Fruit fly (Drosophila melanogaster) whole organism, embryonic: ENCODE results near the gene CG1024.
A peak's percentile ranks its signal among the peaks of the same experiment; 100 is the strongest.

Experiments
- Atf6 ChIP-seq: fragments of 200-800 bp; sonication (Bioruptor generic); IDR thresholded peaks from 2 replicates; pipeline ENCODE4 v1.3.6; 2022; ENCODE audit warnings: missing biosample characterization, missing genetic modification characterization
- Blimp-1 ChIP-seq: fragments of 200-800 bp; sonication (Bioruptor generic); optimal IDR thresholded peaks from 3 replicates; lab custom pipeline; 2018; ENCODE audit warnings: missing biosample characterization, missing genetic modification characterization, mild to moderate bottlenecking, moderate library complexity, missing genetic modification reagents
- BtbVII ChIP-seq: fragments of 200-800 bp; sonication (Bioruptor generic); optimal IDR thresholded peaks from 3 replicates; lab custom pipeline; 2017; ENCODE audit warnings: missing biosample characterization, mild to moderate bottlenecking, missing genetic modification characterization
- CG10366 ChIP-seq: fragments of 200-800 bp; sonication (Bioruptor generic); IDR thresholded peaks from 2 replicates; pipeline ENCODE4 v1.3.6; 2022; ENCODE audit warnings: missing biosample characterization, missing genetic modification characterization
- CG11504 ChIP-seq: fragments of 200-800 bp; sonication (Bioruptor generic); optimal IDR thresholded peaks from 3 replicates; lab custom pipeline; 2019; ENCODE audit warnings: missing biosample characterization, mild to moderate bottlenecking, missing genetic modification characterization, moderate library complexity
- CG11560 ChIP-seq: fragments of 200-800 bp; sonication (Bioruptor generic); IDR thresholded peaks from 3 replicates; pipeline ENCODE4 v1.3.6; 2022; ENCODE audit warnings: missing biosample characterization, missing genetic modification characterization
- CG12236 ChIP-seq: fragments of 200-800 bp; sonication (Bioruptor generic); optimal IDR thresholded peaks from 2 replicates; lab custom pipeline; 2016; ENCODE audit warnings: missing biosample characterization, missing genetic modification characterization
- CG12299 ChIP-seq: fragments of 200-800 bp; sonication (Bioruptor generic); optimal IDR thresholded peaks from 2 replicates; lab custom pipeline; 2018; ENCODE audit warnings: missing biosample characterization, mild to moderate bottlenecking, missing genetic modification characterization
- CG13287 ChIP-seq: fragments of 200-800 bp; sonication (Bioruptor generic); IDR thresholded peaks from 2 replicates; pipeline ENCODE4 v1.3.6; 2022; ENCODE audit warnings: missing biosample characterization, missing genetic modification characterization; ENCODE audit not compliant: partially characterized antibody
- CG13624 ChIP-seq: fragments of 200-800 bp; sonication (Bioruptor generic); optimal IDR thresholded peaks from 2 replicates; lab custom pipeline; 2016; ENCODE audit warnings: missing biosample characterization, missing genetic modification characterization
- CG15479 ChIP-seq: fragments of 200-800 bp; sonication (Bioruptor generic); optimal IDR thresholded peaks from 3 replicates; lab custom pipeline; 2019; ENCODE audit warnings: missing biosample characterization, mild to moderate bottlenecking, missing genetic modification characterization, moderate library complexity
- CG16779 ChIP-seq: fragments of 200-800 bp; sonication (Bioruptor generic); IDR thresholded peaks from 2 replicates; pipeline ENCODE4 v1.3.6; 2022; ENCODE audit warnings: missing biosample characterization, missing genetic modification characterization
- CG17359 ChIP-seq: fragments of 200-800 bp; sonication (Bioruptor generic); optimal IDR thresholded peaks from 3 replicates; lab custom pipeline; 2018; ENCODE audit warnings: missing biosample characterization, mild to moderate bottlenecking, missing genetic modification characterization, moderate library complexity
- CG17568 ChIP-seq: fragments of 200-800 bp; sonication (Bioruptor generic); optimal IDR thresholded peaks from 2 replicates; lab custom pipeline; 2018; ENCODE audit warnings: missing biosample characterization, mild to moderate bottlenecking, missing genetic modification characterization, moderate library complexity
- CG2712 ChIP-seq: fragments of 200-800 bp; optimal IDR thresholded peaks from 3 replicates; lab custom pipeline; 2019; ENCODE audit warnings: missing biosample characterization, mild to moderate bottlenecking, missing genetic modification characterization, moderate library complexity
- CG31224 ChIP-seq: fragments of 200-800 bp; sonication (Bioruptor generic); IDR thresholded peaks from 2 replicates; pipeline ENCODE4 v1.3.6; 2022; ENCODE audit warnings: missing biosample characterization, missing genetic modification characterization
- CG3281 ChIP-seq: fragments of 200-800 bp; sonication (Bioruptor generic); optimal IDR thresholded peaks from 3 replicates; lab custom pipeline; 2017; ENCODE audit warnings: missing biosample characterization, mild to moderate bottlenecking, missing genetic modification characterization
- CG34224 ChIP-seq: fragments of 200-800 bp; sonication (Bioruptor generic); IDR thresholded peaks from 3 replicates; pipeline ENCODE4 v1.3.6; 2022; ENCODE audit warnings: missing biosample characterization, missing genetic modification characterization; ENCODE audit not compliant: partially characterized antibody
- CG42726 ChIP-seq: fragments of 200-800 bp; sonication (Bioruptor generic); IDR thresholded peaks from 2 replicates; pipeline ENCODE4 v1.3.6; 2022; ENCODE audit warnings: missing biosample characterization, missing genetic modification characterization; ENCODE audit not compliant: partially characterized antibody
- CG6654 ChIP-seq: fragments of 200-800 bp; sonication (Bioruptor generic); optimal IDR thresholded peaks from 2 replicates; lab custom pipeline; 2017; ENCODE audit warnings: missing biosample characterization, mild to moderate bottlenecking, missing genetic modification characterization
- CG7556 ChIP-seq: fragments of 200-800 bp; sonication (Bioruptor generic); optimal IDR thresholded peaks from 2 replicates; lab custom pipeline; 2017; ENCODE audit warnings: missing biosample characterization, mild to moderate bottlenecking, missing genetic modification characterization
- CG8388 ChIP-seq: fragments of 200-800 bp; sonication (Bioruptor generic); optimal IDR thresholded peaks from 2 replicates; lab custom pipeline; 2019; ENCODE audit warnings: missing biosample characterization, mild to moderate bottlenecking, missing genetic modification characterization, moderate library complexity
- CHES-1-like ChIP-seq: fragments of 200-800 bp; sonication (Bioruptor generic); optimal IDR thresholded peaks from 2 replicates; lab custom pipeline; 2016; ENCODE audit warnings: missing biosample characterization, missing genetic modification characterization
- CTCF ChIP-seq: fragments of 200-800 bp; sonication (Bioruptor generic); optimal IDR thresholded peaks from 2 replicates; lab custom pipeline; 2017; ENCODE audit warnings: missing biosample characterization, mild to moderate bottlenecking, missing genetic modification characterization, moderate library complexity
- Ets97D ChIP-seq: fragments of 200-800 bp; sonication (Bioruptor generic); optimal IDR thresholded peaks from 3 replicates; lab custom pipeline; 2016; ENCODE audit warnings: missing biosample characterization, missing genetic modification characterization
- Fer1 ChIP-seq: fragments of 200-800 bp; sonication (Bioruptor generic); optimal IDR thresholded peaks from 2 replicates; lab custom pipeline; 2017; ENCODE audit warnings: missing biosample characterization, mild to moderate bottlenecking, missing genetic modification characterization
- Jarid2 ChIP-seq: fragments of 200-800 bp; sonication (Bioruptor generic); optimal IDR thresholded peaks from 3 replicates; lab custom pipeline; 2017; ENCODE audit warnings: mild to moderate bottlenecking, missing biosample characterization, missing genetic modification reagents, missing genetic modification characterization
- Lhr ChIP-seq: fragments of 200-800 bp; sonication (Bioruptor generic); optimal IDR thresholded peaks from 3 replicates; lab custom pipeline; 2017; ENCODE audit warnings: mild to moderate bottlenecking, missing biosample characterization, missing genetic modification reagents, missing genetic modification characterization
- Mrtf ChIP-seq: fragments of 200-800 bp; sonication (Bioruptor generic); IDR thresholded peaks from 3 replicates; pipeline ENCODE4 v1.3.6; 2022; ENCODE audit warnings: missing biosample characterization, missing genetic modification characterization
- Oli ChIP-seq: fragments of 200-800 bp; sonication (Bioruptor generic); optimal IDR thresholded peaks from 2 replicates; lab custom pipeline; 2018; ENCODE audit warnings: missing biosample characterization, mild to moderate bottlenecking, missing genetic modification characterization, moderate library complexity
- Sox102F ChIP-seq: fragments of 200-800 bp; sonication (Bioruptor generic); optimal IDR thresholded peaks from 2 replicates; lab custom pipeline; 2018; ENCODE audit warnings: missing biosample characterization, mild to moderate bottlenecking, missing genetic modification characterization, moderate library complexity
- ap ChIP-seq: fragments of 200-800 bp; sonication (Bioruptor generic); IDR thresholded peaks from 2 replicates; pipeline ENCODE4 v1.3.6; 2022; ENCODE audit warnings: missing biosample characterization, missing genetic modification characterization
- cg ChIP-seq: fragments of 200-800 bp; sonication (Bioruptor generic); optimal IDR thresholded peaks from 3 replicates; lab custom pipeline; 2019; ENCODE audit warnings: missing biosample characterization, mild to moderate bottlenecking, missing genetic modification characterization, moderate library complexity
- crc ChIP-seq: fragments of 200-800 bp; sonication (Bioruptor generic); optimal IDR thresholded peaks from 2 replicates; lab custom pipeline; 2016; ENCODE audit warnings: missing biosample characterization, missing genetic modification characterization
- dan ChIP-seq: fragments of 200-800 bp; sonication (Bioruptor generic); IDR thresholded peaks from 2 replicates; pipeline ENCODE4 v1.3.6; 2022; ENCODE audit warnings: missing biosample characterization, missing genetic modification characterization
- dati ChIP-seq: fragments of 200-800 bp; sonication (Bioruptor generic); IDR thresholded peaks from 2 replicates; pipeline ENCODE4 v1.3.6; 2022; ENCODE audit warnings: missing biosample characterization, missing genetic modification characterization
- gcm2 ChIP-seq: fragments of 200-800 bp; sonication (Bioruptor generic); optimal IDR thresholded peaks from 2 replicates; lab custom pipeline; 2016; ENCODE audit warnings: missing biosample characterization, missing genetic modification characterization
- gfzf ChIP-seq: fragments of 200-800 bp; sonication (Bioruptor generic); optimal IDR thresholded peaks from 2 replicates; lab custom pipeline; 2016; ENCODE audit warnings: missing biosample characterization, mild to moderate bottlenecking, missing genetic modification characterization, moderate library complexity
- ham ChIP-seq: fragments of 200-800 bp; sonication (Bioruptor generic); IDR thresholded peaks from 2 replicates; pipeline ENCODE4 v1.3.6; 2022; ENCODE audit warnings: missing biosample characterization, missing genetic modification characterization
- her ChIP-seq: fragments of 200-800 bp; sonication (Bioruptor generic); optimal IDR thresholded peaks from 2 replicates; lab custom pipeline; 2016; ENCODE audit warnings: missing biosample characterization, missing genetic modification characterization
- hkb ChIP-seq, 2 experiments: fragments of 200-800 bp in 1 of 2; fragments of >200 bp in 1 of 2; sonication (Bioruptor generic) in 1 of 2; IDR thresholded peaks in 1 of 2; optimal IDR thresholded peaks in 1 of 2; 2 replicates each; pipeline versions ENCODE4 v1.3.6 to Lab custom; 2017 to 2022; ENCODE audit warnings: missing biosample characterization in 1 of 2, missing genetic modification characterization in 1 of 2
- ind ChIP-seq: fragments of 200-800 bp; sonication (Bioruptor generic); optimal IDR thresholded peaks from 3 replicates; lab custom pipeline; 2016; ENCODE audit warnings: missing biosample characterization, missing genetic modification characterization
- maf-S ChIP-seq: fragments of 200-800 bp; sonication (Bioruptor generic); optimal IDR thresholded peaks from 2 replicates; lab custom pipeline; 2016; ENCODE audit warnings: missing biosample characterization, missing genetic modification characterization
- nom ChIP-seq: fragments of 200-800 bp; sonication (Bioruptor generic); optimal IDR thresholded peaks from 2 replicates; lab custom pipeline; 2017; ENCODE audit warnings: missing biosample characterization, missing genetic modification characterization, mild to moderate bottlenecking, moderate library complexity, missing genetic modification reagents
- pho ChIP-seq: fragments of 200-800 bp; sonication (Bioruptor generic); optimal IDR thresholded peaks from 2 replicates; lab custom pipeline; 2016; ENCODE audit warnings: missing biosample characterization, missing genetic modification characterization
- run ChIP-seq: fragments of 200-800 bp; sonication (Bioruptor generic); optimal IDR thresholded peaks from 3 replicates; lab custom pipeline; 2018; ENCODE audit warnings: missing biosample characterization, mild to moderate bottlenecking, missing genetic modification characterization
- seq ChIP-seq: fragments of 200-800 bp; sonication (Bioruptor generic); IDR thresholded peaks from 2 replicates; pipeline ENCODE4 v1.3.6; 2022; ENCODE audit warnings: missing biosample characterization, missing genetic modification characterization
- slou ChIP-seq: fragments of 200-800 bp; sonication (Bioruptor generic); optimal IDR thresholded peaks from 3 replicates; lab custom pipeline; 2016; ENCODE audit warnings: missing biosample characterization, missing genetic modification characterization
- unpg ChIP-seq: fragments of 200-800 bp; sonication (Bioruptor generic); optimal IDR thresholded peaks from 3 replicates; lab custom pipeline; 2018; ENCODE audit warnings: missing biosample characterization, mild to moderate bottlenecking, missing genetic modification characterization, moderate library complexity
- zen2 ChIP-seq: fragments of 200-800 bp; sonication (Bioruptor generic); IDR thresholded peaks from 3 replicates; pipeline ENCODE4 v1.3.6; 2022; ENCODE audit warnings: missing biosample characterization, missing genetic modification characterization; ENCODE audit not compliant: partially characterized antibody
- zf30C ChIP-seq: fragments of 200-800 bp; sonication (Bioruptor generic); optimal IDR thresholded peaks from 3 replicates; lab custom pipeline; 2018; ENCODE audit warnings: missing biosample characterization, mild to moderate bottlenecking, missing genetic modification characterization

The CG1024 gene

dm6 chr3R:6380129-6380528, at the start of gene CG1024, which contains the start of gene TfIIFalpha (continued):
- TF ChIP-seq CG17359 (tag; lab: Kevin White, UChicago) (no peak), CG15479 (no peak), CG12236 (GFP tag; lab: Kevin White, UChicago) (no peak), CHES-1-like (GFP tag; lab: Kevin White, UChicago) (peak; percentile 21), unpg (GFP tag; lab: Kevin White, UChicago) (no peak), Atf6 (GFP tag; lab: Robert Waterston, UW) (0 out of 2 replicates have a peak, but pooled peaks have one; percentile 9), CG17568 (GFP tag; lab: Kevin White, UChicago) (no peak), CG16779 (no peak), CG10366 (no peak), Oli (no peak), CG31224 (GFP tag; lab: Robert Waterston, UW) (no peak), CG42726 (GFP tag; lab: Robert Waterston, UW) (peak; percentile 4; the same call in 1 of the 2 replicates), CG13287 (GFP tag; lab: Robert Waterston, UW) (peak; percentile 92), gfzf (no peak), Mrtf (GFP tag; lab: Robert Waterston, UW) (no peak), Fer1 (peak; percentile 20), CG6654 (GFP tag; lab: Kevin White, UChicago) (no peak), ind (GFP tag; lab: Kevin White, UChicago) (no peak), CG34224 (peak; percentile 96), CG7556 (GFP tag; lab: Kevin White, UChicago) (no peak), Jarid2 (GFP tag; lab: Kevin White, UChicago) (no peak), dati (GFP tag; lab: Robert Waterston, UW) (no peak), maf-S (GFP tag; lab: Kevin White, UChicago) (no peak), her (no peak), Lhr (no peak), Blimp-1 (GFP tag; lab: Kevin White, UChicago) (no peak), hkb (optimal IDR thresholded peaks at IDR 0.05; lab: Kevin White, UChicago) (no peak), hkb (GFP tag; IDR thresholded peaks at IDR 0.05; lab: Robert Waterston, UW) (no peak), ham (GFP tag; lab: Robert Waterston, UW) (no peak), Sox102F (GFP tag; lab: Kevin White, UChicago) (no peak), BtbVII (no peak), run (no peak), CG2712 (peak; percentile 47), slou (GFP tag; lab: Kevin White, UChicago) (no peak), crc (no peak), gcm2 (no peak), pho (no peak), seq (GFP tag; lab: Robert Waterston, UW) (no peak), CG11560 (tag; lab: Robert Waterston, UW) (no peak), ap (GFP tag; lab: Robert Waterston, UW) (no peak), zen2 (GFP tag; lab: Robert Waterston, UW) (peak; percentile 90), CG11504 (no peak), nom (GFP tag; lab: Kevin White, UChicago) (no peak), dan (no peak), CG8388 (GFP tag; lab: Kevin White, UChicago) (no peak), CTCF (GFP tag; lab: Kevin White, UChicago) (no peak), CG12299 (tag; lab: Kevin White, UChicago) (no peak), CG3281 (GFP tag; lab: Kevin White, UChicago) (no peak), cg (GFP tag; lab: Kevin White, UChicago) (peak; percentile 39), Ets97D (GFP tag; lab: Kevin White, UChicago) (peak; percentile 38), CG13624 (GFP tag; lab: Kevin White, UChicago) (no peak), zf30C (GFP tag; lab: Kevin White, UChicago) (no peak)
